Fruit fly (Drosophila melanogaster) whole organism, embryonic: ENCODE data around the gene Cpr30F.

Experiments used
- Abd-B ChIP-seq: fragments of 200-800 bp; sonication (Bioruptor generic); optimal IDR thresholded peaks from 2 replicates; lab custom pipeline; 2018; ENCODE audit warnings: missing biosample characterization, mild to moderate bottlenecking, missing genetic modification characterization, moderate library complexity
- BEAF-32 ChIP-seq: fragments of 200-800 bp; sonication (Bioruptor generic); optimal IDR thresholded peaks from 3 replicates; lab custom pipeline; 2017; ENCODE audit warnings: missing biosample characterization, missing genetic modification characterization, mild to moderate bottlenecking, moderate library complexity, missing genetic modification reagents
- BtbVII ChIP-seq: fragments of 200-800 bp; sonication (Bioruptor generic); optimal IDR thresholded peaks from 3 replicates; lab custom pipeline; 2017; ENCODE audit warnings: missing biosample characterization, mild to moderate bottlenecking, missing genetic modification characterization
- CG11398 ChIP-seq: fragments of 200-800 bp; sonication (Bioruptor generic); optimal IDR thresholded peaks from 2 replicates; lab custom pipeline; 2016; ENCODE audit warnings: missing biosample characterization, missing genetic modification characterization
- CG11560 ChIP-seq: fragments of 200-800 bp; sonication (Bioruptor generic); IDR thresholded peaks from 3 replicates; pipeline ENCODE4 v1.3.6; 2022; ENCODE audit warnings: missing biosample characterization, missing genetic modification characterization
- CG11723 ChIP-seq: fragments of 200-800 bp; sonication (Bioruptor generic); optimal IDR thresholded peaks from 2 replicates; lab custom pipeline; 2017; ENCODE audit warnings: missing biosample characterization, mild to moderate bottlenecking, missing genetic modification characterization
- CG12155 ChIP-seq: fragments of 200-800 bp; sonication (Bioruptor generic); optimal IDR thresholded peaks from 3 replicates; lab custom pipeline; 2016; ENCODE audit warnings: missing biosample characterization, missing genetic modification characterization
- CG1233 ChIP-seq: fragments of 200-800 bp; sonication (Bioruptor generic); optimal IDR thresholded peaks from 4 replicates; lab custom pipeline; 2018; ENCODE audit warnings: missing biosample characterization, mild to moderate bottlenecking, missing genetic modification characterization
- CG13123 ChIP-seq: fragments of 200-800 bp; sonication (Bioruptor generic); optimal IDR thresholded peaks from 2 replicates; lab custom pipeline; 2016; ENCODE audit warnings: missing biosample characterization, missing genetic modification characterization
- CG13296 ChIP-seq: fragments of 200-800 bp; sonication (Bioruptor generic); optimal IDR thresholded peaks from 3 replicates; lab custom pipeline; 2018; ENCODE audit warnings: missing biosample characterization, mild to moderate bottlenecking, missing genetic modification characterization
- CG14710 ChIP-seq: fragments of 200-800 bp; sonication (Bioruptor generic); optimal IDR thresholded peaks from 3 replicates; lab custom pipeline; 2019; ENCODE audit warnings: missing biosample characterization, mild to moderate bottlenecking, missing genetic modification characterization, moderate library complexity
- CG17385 ChIP-seq: fragments of 200-800 bp; sonication (Bioruptor generic); optimal IDR thresholded peaks from 3 replicates; lab custom pipeline; 2018; ENCODE audit warnings: missing biosample characterization, mild to moderate bottlenecking, missing genetic modification characterization
- CG30431 ChIP-seq: fragments of 200-800 bp; sonication (Bioruptor generic); optimal IDR thresholded peaks from 2 replicates; lab custom pipeline; 2017; ENCODE audit warnings: missing biosample characterization, missing genetic modification characterization
- CG32532 ChIP-seq: fragments of 200-800 bp; sonication (Bioruptor generic); IDR thresholded peaks from 2 replicates; pipeline ENCODE4 v1.3.6; 2022; ENCODE audit warnings: missing biosample characterization, missing genetic modification characterization
- CG3281 ChIP-seq: fragments of 200-800 bp; sonication (Bioruptor generic); optimal IDR thresholded peaks from 3 replicates; lab custom pipeline; 2017; ENCODE audit warnings: missing biosample characterization, mild to moderate bottlenecking, missing genetic modification characterization
- CG3995 ChIP-seq: fragments of 200-800 bp; sonication (Bioruptor generic); optimal IDR thresholded peaks from 3 replicates; lab custom pipeline; 2016; ENCODE audit warnings: missing biosample characterization, missing genetic modification characterization
- CG4282 ChIP-seq: fragments of 200-800 bp; sonication (Bioruptor generic); optimal IDR thresholded peaks from 2 replicates; lab custom pipeline; 2016; ENCODE audit warnings: missing biosample characterization, missing genetic modification characterization
- CG4424 ChIP-seq: fragments of 200-800 bp; sonication (Bioruptor generic); optimal IDR thresholded peaks from 3 replicates; lab custom pipeline; 2016; ENCODE audit warnings: missing biosample characterization, missing genetic modification characterization
- CG4730 ChIP-seq: fragments of 200-800 bp; sonication (Bioruptor generic); IDR thresholded peaks from 2 replicates; pipeline ENCODE4 v1.3.6; 2022; ENCODE audit warnings: missing biosample characterization, missing genetic modification characterization
- CG5953 ChIP-seq: fragments of 200-800 bp; sonication (Bioruptor generic); IDR thresholded peaks from 2 replicates; pipeline ENCODE4 v1.3.6; 2022; ENCODE audit warnings: missing biosample characterization, missing genetic modification characterization
- CG7987 ChIP-seq: fragments of 200-800 bp; sonication (Bioruptor generic); optimal IDR thresholded peaks from 2 replicates; lab custom pipeline; 2018; ENCODE audit warnings: missing biosample characterization, mild to moderate bottlenecking, missing genetic modification characterization, moderate library complexity
- CG9727 ChIP-seq: fragments of 200-800 bp; sonication (Bioruptor generic); optimal IDR thresholded peaks from 3 replicates; lab custom pipeline; 2017; ENCODE audit warnings: missing biosample characterization, mild to moderate bottlenecking, missing genetic modification characterization
- Camta ChIP-seq: fragments of 200-800 bp; sonication (Bioruptor generic); optimal IDR thresholded peaks from 2 replicates; lab custom pipeline; 2016; ENCODE audit warnings: missing biosample characterization, missing genetic modification characterization
- CkIIα-i1 ChIP-seq: fragments of 200-800 bp; sonication (Bioruptor generic); IDR thresholded peaks from 2 replicates; pipeline ENCODE4 v1.3.6; 2022; ENCODE audit warnings: missing biosample characterization, missing genetic modification characterization
- D19B ChIP-seq: fragments of 200-800 bp; sonication (Bioruptor generic); optimal IDR thresholded peaks from 2 replicates; lab custom pipeline; 2017; ENCODE audit warnings: missing biosample characterization, mild to moderate bottlenecking, missing genetic modification characterization
- Ets65A ChIP-seq: fragments of 200-800 bp; sonication (Bioruptor generic); peaks from one replicate; lab custom pipeline; 2016; ENCODE audit warnings: missing biosample characterization, missing genetic modification characterization
- H2.0 ChIP-seq: fragments of 200-800 bp; sonication (Bioruptor generic); IDR thresholded peaks from 2 replicates; pipeline ENCODE4 v1.3.6; 2022; ENCODE audit warnings: missing biosample characterization, missing genetic modification characterization
- Hmx ChIP-seq: fragments of 200-800 bp; sonication (Bioruptor generic); optimal IDR thresholded peaks from 2 replicates; lab custom pipeline; 2016; ENCODE audit warnings: missing biosample characterization, missing genetic modification characterization
- Nf-YA ChIP-seq: fragments of 200-800 bp; sonication (Bioruptor generic); IDR thresholded peaks from 2 replicates; pipeline ENCODE4 v1.3.6; 2022; ENCODE audit warnings: missing biosample characterization, missing genetic modification characterization
- Oaz ChIP-seq: fragments of 200-800 bp; sonication (Bioruptor generic); IDR thresholded peaks from 2 replicates; pipeline ENCODE4 v1.3.6; 2022; ENCODE audit warnings: missing biosample characterization, missing genetic modification characterization
- PHDP ChIP-seq: fragments of 200-800 bp; sonication (Bioruptor generic); optimal IDR thresholded peaks from 3 replicates; lab custom pipeline; 2018; ENCODE audit warnings: missing biosample characterization, mild to moderate bottlenecking, missing genetic modification characterization, moderate library complexity
- Poxn ChIP-seq: fragments of 200-800 bp; sonication (Bioruptor generic); IDR thresholded peaks from 2 replicates; pipeline ENCODE4 v1.3.6; 2022; ENCODE audit warnings: missing biosample characterization, missing genetic modification characterization
- Sox100B ChIP-seq: fragments of 200-800 bp; sonication (Bioruptor generic); optimal IDR thresholded peaks from 3 replicates; lab custom pipeline; 2018; ENCODE audit warnings: missing biosample characterization, mild to moderate bottlenecking, missing genetic modification characterization
- bcd ChIP-seq: fragments of 200-800 bp; sonication (Bioruptor generic); optimal IDR thresholded peaks from 2 replicates; lab custom pipeline; 2017; ENCODE audit warnings: missing biosample characterization, mild to moderate bottlenecking, missing genetic modification characterization
- bigmax ChIP-seq: fragments of 200-800 bp; sonication (Bioruptor generic); optimal IDR thresholded peaks from 2 replicates; lab custom pipeline; 2018; ENCODE audit warnings: missing biosample characterization, mild to moderate bottlenecking, missing genetic modification characterization
- br ChIP-seq: fragments of >200 bp; optimal IDR thresholded peaks from 2 replicates; lab custom pipeline; 2017
- cas ChIP-seq: fragments of 200-800 bp; sonication (Bioruptor generic); IDR thresholded peaks from 2 replicates; pipeline ENCODE4 v1.3.6; 2022; ENCODE audit warnings: missing biosample characterization, missing genetic modification characterization
- chinmo ChIP-seq: fragments of 200-800 bp; sonication (Bioruptor generic); IDR thresholded peaks from 4 replicates; pipeline ENCODE4 v1.3.6; 2022; ENCODE audit warnings: missing biosample characterization, missing genetic modification characterization; ENCODE audit not compliant: partially characterized antibody
- dan ChIP-seq: fragments of 200-800 bp; sonication (Bioruptor generic); IDR thresholded peaks from 2 replicates; pipeline ENCODE4 v1.3.6; 2022; ENCODE audit warnings: missing biosample characterization, missing genetic modification characterization
- esg ChIP-seq: fragments of 200-800 bp; sonication (Bioruptor generic); conservative IDR thresholded peaks from 2 replicates; pipeline ENCODE4 v1.3.6; 2022; ENCODE audit warnings: missing biosample characterization, missing genetic modification characterization
- jing ChIP-seq: fragments of 200-800 bp; sonication (Bioruptor generic); optimal IDR thresholded peaks from 2 replicates; lab custom pipeline; 2018; ENCODE audit warnings: missing biosample characterization, mild to moderate bottlenecking, missing genetic modification characterization
- lov ChIP-seq, 2 experiments: fragments of 200-800 bp in 1 of 2; fragments of >200 bp in 1 of 2; sonication (Bioruptor generic) in 1 of 2; IDR thresholded peaks in 1 of 2; optimal IDR thresholded peaks in 1 of 2; 2 replicates in 1 of 2; 3 replicates in 1 of 2; pipeline versions ENCODE4 v1.3.6 to Lab custom; 2017 to 2022; ENCODE audit warnings: missing biosample characterization in 1 of 2, missing genetic modification characterization in 1 of 2
- onecut ChIP-seq: fragments of 200-800 bp; sonication (Bioruptor generic); IDR thresholded peaks from 2 replicates; pipeline ENCODE4 v1.3.6; 2022; ENCODE audit warnings: missing biosample characterization, missing genetic modification characterization
- pum ChIP-seq: fragments of 200-800 bp; sonication (Bioruptor generic); optimal IDR thresholded peaks from 2 replicates; lab custom pipeline; 2016; ENCODE audit warnings: missing biosample characterization, missing genetic modification characterization
- run ChIP-seq: fragments of 200-800 bp; sonication (Bioruptor generic); optimal IDR thresholded peaks from 3 replicates; lab custom pipeline; 2018; ENCODE audit warnings: missing biosample characterization, mild to moderate bottlenecking, missing genetic modification characterization
- scrt ChIP-seq: fragments of 200-800 bp; sonication (Bioruptor generic); optimal IDR thresholded peaks from 2 replicates; lab custom pipeline; 2018; ENCODE audit warnings: missing biosample characterization, mild to moderate bottlenecking, missing genetic modification characterization, moderate library complexity
- seq ChIP-seq: fragments of 200-800 bp; sonication (Bioruptor generic); IDR thresholded peaks from 2 replicates; pipeline ENCODE4 v1.3.6; 2022; ENCODE audit warnings: missing biosample characterization, missing genetic modification characterization
- ssp ChIP-seq: fragments of 200-800 bp; sonication (Bioruptor generic); IDR thresholded peaks from 2 replicates; pipeline ENCODE4 v1.3.6; 2022; ENCODE audit warnings: missing biosample characterization, missing genetic modification characterization
- tup ChIP-seq: fragments of 200-800 bp; sonication (Bioruptor generic); optimal IDR thresholded peaks from 2 replicates; lab custom pipeline; 2016; ENCODE audit warnings: missing biosample characterization, mild to moderate bottlenecking, missing genetic modification characterization, moderate library complexity

Gene Cpr30F

dm6 chr2L:9918020-9918959, 14.7 kb downstream of the Cpr30F start, which contains the start of the genes CG5885 and CG4598 (continued):
- peak; percentile 37 for TF ChIP-seq bcd
- TF ChIP-seq ssp = peak; percentile 39; the same call in 1 of the 2 replicates
- TF ChIP-seq Sox100B (GFP tag; lab: Kevin White, UChicago) = peak; percentile 65
- no peak for TF ChIP-seq lov (optimal IDR thresholded peaks at IDR 0.05; lab: Kevin White, UChicago)
- TF ChIP-seq lov (GFP tag; IDR thresholded peaks at IDR 0.05; lab: Robert Waterston, UW) = no peak
- TF ChIP-seq CG11560 (tag; lab: Robert Waterston, UW) = peak; percentile 41; the same call in 1 of the 3 replicates
- no peak for TF ChIP-seq CG3995 (GFP tag; lab: Kevin White, UChicago)
- TF ChIP-seq CG12155 = peak; percentile 69
- TF ChIP-seq seq (GFP tag; lab: Robert Waterston, UW) = no peak
- 0 out of 2 replicates have a peak, but pooled peaks have one; percentile 22 for TF ChIP-seq CG4730
- TF ChIP-seq jing (GFP tag; lab: Kevin White, UChicago) = peak; percentile 50
- peak; percentile 7 for TF ChIP-seq Hmx
- peak; percentile 57 for TF ChIP-seq CG9727
- no peak for TF ChIP-seq CG4282
- peak; percentile 55 for TF ChIP-seq CG13296 (GFP tag; lab: Kevin White, UChicago)
- peak; percentile 83; the same call in 2 of the 4 replicates for TF ChIP-seq chinmo (GFP tag; lab: Robert Waterston, UW)
- no peak for TF ChIP-seq CG11398 (GFP tag; lab: Kevin White, UChicago)
- peak; percentile 64 for TF ChIP-seq CG17385 (GFP tag; lab: Kevin White, UChicago)
- TF ChIP-seq Oaz (GFP tag; lab: Robert Waterston, UW) = 0 out of 2 replicates have a peak, but pooled peaks have one; percentile 20
- TF ChIP-seq CG7987 = no peak
- peak; percentile 65; the same call in 1 of the 2 replicates for TF ChIP-seq H2.0 (GFP tag; lab: Robert Waterston, UW)
- no peak for TF ChIP-seq br (lab: Kevin White, UChicago)
- peak; percentile 15 for TF ChIP-seq CG30431 (GFP tag; lab: Kevin White, UChicago)
- no peak for TF ChIP-seq CG5953
- TF ChIP-seq CG1233 (GFP tag; lab: Kevin White, UChicago) = peak; percentile 0
- peak; percentile 26 for TF ChIP-seq CG13123
- no peak for TF ChIP-seq Camta (GFP tag; lab: Kevin White, UChicago)
- no peak for TF ChIP-seq CkIIα-i1 (GFP tag; lab: Robert Waterston, UW)
- TF ChIP-seq CG32532 (GFP tag; lab: Robert Waterston, UW) = peak; percentile 79
- TF ChIP-seq dan = no peak
- peak; percentile 52 for TF ChIP-seq BtbVII (GFP tag; lab: Kevin White, UChicago)
- no peak for TF ChIP-seq cas
- peak; percentile 63 for TF ChIP-seq CG4424 (GFP tag; lab: Kevin White, UChicago)
- peak; percentile 82 for TF ChIP-seq BEAF-32 (GFP tag; lab: Kevin White, UChicago)
- peak; percentile 13 for TF ChIP-seq D19B (GFP tag; lab: Kevin White, UChicago)
- TF ChIP-seq Nf-YA = no peak
- TF ChIP-seq tup (GFP tag; lab: Kevin White, UChicago) = peak; percentile 40
- TF ChIP-seq pum (GFP tag; lab: Kevin White, UChicago) = no peak
- TF ChIP-seq CG11723 (GFP tag; lab: Kevin White, UChicago) = peak; percentile 21
- TF ChIP-seq Poxn (GFP tag; lab: Robert Waterston, UW) = no peak
- TF ChIP-seq Ets65A (GFP tag; lab: Kevin White, UChicago) = peak; percentile 87
- peak; percentile 55; the same call in 1 of the 2 replicates for TF ChIP-seq onecut (GFP tag; lab: Robert Waterston, UW)
- TF ChIP-seq bigmax = no peak
- peak; percentile 34 for TF ChIP-seq CG3281 (GFP tag; lab: Kevin White, UChicago)
- TF ChIP-seq Abd-B (GFP tag; lab: Kevin White, UChicago) = peak; percentile 44
- TF ChIP-seq esg (GFP tag; lab: Robert Waterston, UW) = peak; percentile 37; the same call in 1 of the 2 replicates
- peak; percentile 78 for TF ChIP-seq scrt (GFP tag; lab: Kevin White, UChicago)
- peak; percentile 65 for TF ChIP-seq PHDP
- TF ChIP-seq run (tag; lab: Kevin White, UChicago) = peak; percentile 17
- TF ChIP-seq CG14710 = peak; percentile 64
